Fruit fly (Drosophila melanogaster): ENCODE data around the gene Sbat.

The Sbat gene

dm6 chr2L:2856960-2857584 lies 21.1 kb upstream of the Sbat start, which contains the start of gene CG2991 (continued):
- TF ChIP-seq tna (GFP tag; IDR thresholded peaks at IDR 0.05; ENCODE audit: partially characterized antibody), result no peak; the same call in none of the 2 replicates
- no peak for TF ChIP-seq Adf1 (GFP tag; IDR thresholded peaks at IDR 0.05)
- TF ChIP-seq CG1792 (GFP tag; optimal IDR thresholded peaks at IDR 0.05), result no peak
- no peak for TF ChIP-seq hkb (optimal IDR thresholded peaks at IDR 0.05)
- TF ChIP-seq hkb (GFP tag; IDR thresholded peaks at IDR 0.05), result no peak
- TF ChIP-seq crol (GFP tag; IDR thresholded peaks at IDR 0.05), result no peak
- TF ChIP-seq zf30C (GFP tag; optimal IDR thresholded peaks at IDR 0.05), result no peak
- no peak for TF ChIP-seq Kr (GFP tag; optimal IDR thresholded peaks at IDR 0.05)
- peak; percentile 87 for TF ChIP-seq sna (GFP tag; IDR thresholded peaks at IDR 0.05; ENCODE audit: partially characterized antibody)
- no peak for TF ChIP-seq CG12942 (GFP tag; optimal IDR thresholded peaks at IDR 0.05)
- TF ChIP-seq Sry-β (GFP tag; optimal IDR thresholded peaks at IDR 0.05), result peak; percentile 2
- TF ChIP-seq CG12744 (GFP tag; optimal IDR thresholded peaks at IDR 0.05), result no peak
- no peak for TF ChIP-seq pb (GFP tag; optimal IDR thresholded peaks at IDR 0.05)
- TF ChIP-seq CHES-1-like (GFP tag; optimal IDR thresholded peaks at IDR 0.05), result peak; percentile 45
- TF ChIP-seq CG42726 (GFP tag; IDR thresholded peaks at IDR 0.05; ENCODE audit: partially characterized antibody), result peak; percentile 86
- peak; percentile 60 for TF ChIP-seq Ets65A (GFP tag)
- no peak for TF ChIP-seq CG6654 (GFP tag; optimal IDR thresholded peaks at IDR 0.05)
- TF ChIP-seq gfzf (GFP tag; optimal IDR thresholded peaks at IDR 0.05), result peak; percentile 92
- TF ChIP-seq CG11085 (GFP tag; IDR thresholded peaks at IDR 0.05), result no peak
- TF ChIP-seq bcd (GFP tag; optimal IDR thresholded peaks at IDR 0.05), result no peak
- no peak for TF ChIP-seq CG43689 (GFP tag; IDR thresholded peaks at IDR 0.05)
- peak; percentile 2 for TF ChIP-seq mirr (GFP tag; optimal IDR thresholded peaks at IDR 0.05)
- TF ChIP-seq lab (GFP tag; optimal IDR thresholded peaks at IDR 0.05), result peak; percentile 36
- peak; percentile 12 for TF ChIP-seq CG2678 (tag; optimal IDR thresholded peaks at IDR 0.05)
- no peak for TF ChIP-seq jumu (GFP tag; optimal IDR thresholded peaks at IDR 0.05)
- no peak for TF ChIP-seq E2f1 (GFP tag; IDR thresholded peaks at IDR 0.05)
- TF ChIP-seq fd102C (GFP tag; optimal IDR thresholded peaks at IDR 0.05), result no peak
- TF ChIP-seq CG7786 (GFP tag; optimal IDR thresholded peaks at IDR 0.05), result no peak
- peak; percentile 70; the same call in 2 of the 3 replicates for TF ChIP-seq CG7963 (GFP tag; IDR thresholded peaks at IDR 0.05; ENCODE audit: partially characterized antibody)
- TF ChIP-seq rib (GFP tag; IDR thresholded peaks at IDR 0.05), result peak; percentile 38; the same call in 1 of the 2 replicates
- peak; percentile 80 for TF ChIP-seq ato (GFP tag; IDR thresholded peaks at IDR 0.05; ENCODE audit: partially characterized antibody)
- TF ChIP-seq CG17361 (GFP tag; IDR thresholded peaks at IDR 0.05), result no peak
- peak; percentile 93 for TF ChIP-seq BEAF-32 (GFP tag; optimal IDR thresholded peaks at IDR 0.05)
- TF ChIP-seq CG2202 (tag; optimal IDR thresholded peaks at IDR 0.05), result no peak
- TF ChIP-seq ac (GFP tag; optimal IDR thresholded peaks at IDR 0.05), result no peak

DNA sequence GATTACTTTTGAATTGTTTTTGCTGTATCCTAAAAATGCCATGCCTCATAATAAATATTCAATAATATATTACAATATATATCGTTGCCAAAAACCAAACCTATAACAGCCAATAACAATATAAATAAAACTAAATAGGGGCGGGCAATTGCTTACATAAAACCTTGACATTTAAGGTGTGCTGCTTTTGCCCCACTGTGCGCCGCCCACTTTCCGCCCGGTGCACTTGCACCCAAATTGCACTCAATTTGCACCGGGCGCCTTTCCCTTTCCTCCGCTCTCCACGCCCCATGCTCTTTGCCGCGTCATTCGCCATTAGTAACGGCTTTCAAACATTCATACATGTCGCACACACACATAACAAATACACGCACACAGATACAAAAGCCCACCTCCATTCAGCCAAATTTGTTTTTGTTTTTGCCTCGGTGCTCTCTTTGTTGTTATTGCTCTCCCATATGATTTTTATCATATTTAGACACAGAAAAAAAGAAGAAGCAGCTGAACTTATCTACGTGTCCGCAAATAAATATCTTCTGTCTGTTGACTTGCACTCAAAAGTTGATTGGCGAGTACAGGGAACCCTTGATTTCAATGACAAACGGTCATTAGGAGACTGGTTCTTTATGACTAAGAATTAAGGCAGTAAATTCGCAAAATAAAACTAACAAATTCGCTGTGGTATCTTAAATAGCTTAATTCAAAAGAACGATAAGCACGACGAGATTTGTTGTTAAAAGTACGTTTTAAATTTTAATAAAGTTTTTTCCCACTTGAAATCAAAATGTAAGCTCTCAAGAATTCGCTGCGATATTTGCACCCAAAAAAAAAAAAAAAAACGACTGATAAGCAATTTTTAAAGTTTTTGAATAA lies 20.0 kb upstream of the Sbat start:
- peak; percentile 19 for TF ChIP-seq ERR (GFP tag; optimal IDR thresholded peaks at IDR 0.05)
- TF ChIP-seq MTF-1 (GFP tag; optimal IDR thresholded peaks at IDR 0.05; ENCODE audit: borderline replicate concordance), result peak; percentile 32
- peak; percentile 58; the same call in 1 of the 3 replicates for TF ChIP-seq ken (GFP tag; IDR thresholded peaks at IDR 0.05)
- no peak for TF ChIP-seq h (optimal IDR thresholded peaks at IDR 0.05)
- TF ChIP-seq Tbp (GFP tag; optimal IDR thresholded peaks at IDR 0.05), result no peak
- no peak for TF ChIP-seq CG3995 (GFP tag; optimal IDR thresholded peaks at IDR 0.05)
- no peak for TF ChIP-seq kah (GFP tag; optimal IDR thresholded peaks at IDR 0.05)
- peak; percentile 24 for TF ChIP-seq CG8924 (tag; optimal IDR thresholded peaks at IDR 0.05)
- TF ChIP-seq bowl (GFP tag; IDR thresholded peaks at IDR 0.05), result 0 out of 2 replicates have a peak, but pooled peaks have one; percentile 37
- TF ChIP-seq gro (GFP tag; optimal IDR thresholded peaks at IDR 0.05), result peak; percentile 29
- peak; percentile 20 for TF ChIP-seq CG13296 (GFP tag; optimal IDR thresholded peaks at IDR 0.05)
- no peak for TF ChIP-seq NFAT (GFP tag; IDR thresholded peaks at IDR 0.05)
- peak; percentile 48; the same call in 2 of the 3 replicates for TF ChIP-seq CG11695 (GFP tag; IDR thresholded peaks at IDR 0.05)
- no peak for TF ChIP-seq CkIIα-i1 (GFP tag; IDR thresholded peaks at IDR 0.05)
- TF ChIP-seq rib (GFP tag; IDR thresholded peaks at IDR 0.05), result peak; percentile 76; the same call in 1 of the 2 replicates
- peak in 1 of 2 experiments; percentile 28 for TF ChIP-seq Hr78 (GFP tag; optimal IDR thresholded peaks at IDR 0.05)
